Worm (Caenorhabditis elegans) whole organism, late embryonic: ENCODE data around the gene srd-32.

Experiments used
- C08G9.2 ChIP-seq: sonication (generic microtip); optimal IDR thresholded peaks from 2 replicates; lab custom pipeline; 2016; ENCODE audit warnings: mild to moderate bottlenecking, missing genetic modification characterization, moderate library complexity, missing compliant biosample characterization
- ets-4 ChIP-seq: sonication (generic microtip); optimal IDR thresholded peaks from 2 replicates; lab custom pipeline; 2016; ENCODE audit warnings: missing genetic modification characterization, missing compliant biosample characterization
- fkh-10 ChIP-seq: fragments of 150-350 bp; optimal IDR thresholded peaks from 2 replicates; lab custom pipeline; 2014; ENCODE audit warnings: missing biosample characterization, missing genetic modification reagents, missing genetic modification characterization

- no peak for TF ChIP-seq fkh-10 (GFP tag; lab: Kevin White, UChicago)
- no peak for TF ChIP-seq C08G9.2 (tag; lab: Kevin White, UChicago)
- no peak for TF ChIP-seq ets-4 (tag; lab: Kevin White, UChicago)
Observed at ce11 chrV:4851138-4851537, 14.3 kb upstream of the srd-32 start, which contains the start of gene nex-4.
